Fruit fly (Drosophila melanogaster) whole organism, embryonic: ENCODE data around the gene CG14960.

Source experiments
- Aef1 ChIP-seq: fragments of 200-800 bp; sonication (Bioruptor generic); IDR thresholded peaks from 3 replicates; pipeline ENCODE4 v1.3.6; 2022; ENCODE audit warnings: missing biosample characterization, missing genetic modification characterization
- Atf3 ChIP-seq: fragments of 200-800 bp; sonication (Bioruptor generic); optimal IDR thresholded peaks from 3 replicates; lab custom pipeline; 2016; ENCODE audit warnings: missing biosample characterization, missing genetic modification characterization
- Bgb ChIP-seq: fragments of 200-800 bp; sonication (Bioruptor generic); IDR thresholded peaks from 2 replicates; pipeline ENCODE4 v1.3.6; 2022; ENCODE audit warnings: missing biosample characterization, missing genetic modification characterization; ENCODE audit not compliant: partially characterized antibody
- C15 ChIP-seq: fragments of 200-800 bp; sonication (Bioruptor generic); IDR thresholded peaks from 3 replicates; pipeline ENCODE4 v1.3.6; 2022; ENCODE audit warnings: missing biosample characterization, missing genetic modification characterization
- CG11247 ChIP-seq: fragments of 200-800 bp; sonication (Bioruptor generic); IDR thresholded peaks from 2 replicates; pipeline ENCODE4 v1.3.6; 2022; ENCODE audit warnings: missing biosample characterization, missing genetic modification characterization
- CG11723 ChIP-seq: fragments of 200-800 bp; sonication (Bioruptor generic); optimal IDR thresholded peaks from 2 replicates; lab custom pipeline; 2017; ENCODE audit warnings: missing biosample characterization, mild to moderate bottlenecking, missing genetic modification characterization
- CG12236 ChIP-seq: fragments of 200-800 bp; sonication (Bioruptor generic); optimal IDR thresholded peaks from 2 replicates; lab custom pipeline; 2016; ENCODE audit warnings: missing biosample characterization, missing genetic modification characterization
- CG12769 ChIP-seq: fragments of 200-800 bp; sonication (Bioruptor generic); optimal IDR thresholded peaks from 2 replicates; lab custom pipeline; 2019; ENCODE audit warnings: missing biosample characterization, mild to moderate bottlenecking, missing genetic modification characterization, moderate library complexity
- CG13775 ChIP-seq: fragments of 200-800 bp; sonication (Bioruptor generic); optimal IDR thresholded peaks from 3 replicates; lab custom pipeline; 2017; ENCODE audit warnings: missing biosample characterization, mild to moderate bottlenecking, missing genetic modification characterization
- CG15479 ChIP-seq: fragments of 200-800 bp; sonication (Bioruptor generic); optimal IDR thresholded peaks from 3 replicates; lab custom pipeline; 2019; ENCODE audit warnings: missing biosample characterization, mild to moderate bottlenecking, missing genetic modification characterization, moderate library complexity
- CG1603 ChIP-seq: fragments of 200-800 bp; sonication (Bioruptor generic); optimal IDR thresholded peaks from 2 replicates; lab custom pipeline; 2019; ENCODE audit warnings: missing biosample characterization, mild to moderate bottlenecking, missing genetic modification characterization, moderate library complexity
- CG17328 ChIP-seq: fragments of 200-800 bp; sonication (Bioruptor generic); IDR thresholded peaks from 2 replicates; pipeline ENCODE4 v1.3.6; 2022; ENCODE audit warnings: missing biosample characterization, missing genetic modification characterization
- CG17359 ChIP-seq: fragments of 200-800 bp; sonication (Bioruptor generic); optimal IDR thresholded peaks from 3 replicates; lab custom pipeline; 2018; ENCODE audit warnings: missing biosample characterization, mild to moderate bottlenecking, missing genetic modification characterization, moderate library complexity
- CG17829 ChIP-seq: fragments of 200-800 bp; optimal IDR thresholded peaks from 2 replicates; lab custom pipeline; 2019; ENCODE audit warnings: missing biosample characterization, mild to moderate bottlenecking, missing genetic modification characterization, moderate library complexity
- CG17912 ChIP-seq: fragments of 200-800 bp; sonication (Bioruptor generic); optimal IDR thresholded peaks from 2 replicates; lab custom pipeline; 2018; ENCODE audit warnings: missing biosample characterization, mild to moderate bottlenecking, missing genetic modification characterization
- CG2120 ChIP-seq: fragments of 200-800 bp; sonication (Bioruptor generic); optimal IDR thresholded peaks from 3 replicates; lab custom pipeline; 2016; ENCODE audit warnings: missing biosample characterization, missing genetic modification characterization
- CG2678 ChIP-seq: fragments of 200-800 bp; sonication (Bioruptor generic); optimal IDR thresholded peaks from 3 replicates; lab custom pipeline; 2019; ENCODE audit warnings: missing biosample characterization, mild to moderate bottlenecking, missing genetic modification characterization, moderate library complexity
- CG2712 ChIP-seq: fragments of 200-800 bp; optimal IDR thresholded peaks from 3 replicates; lab custom pipeline; 2019; ENCODE audit warnings: missing biosample characterization, mild to moderate bottlenecking, missing genetic modification characterization, moderate library complexity
- CG30020 ChIP-seq: fragments of 200-800 bp; optimal IDR thresholded peaks from 2 replicates; lab custom pipeline; 2019; ENCODE audit warnings: missing biosample characterization, mild to moderate bottlenecking, missing genetic modification characterization, moderate library complexity
- CG6765 ChIP-seq: fragments of 200-800 bp; sonication (Bioruptor generic); optimal IDR thresholded peaks from 3 replicates; lab custom pipeline; 2017; ENCODE audit warnings: missing biosample characterization, mild to moderate bottlenecking, missing genetic modification characterization
- CG7357 ChIP-seq: fragments of 200-800 bp; sonication (Bioruptor generic); IDR thresholded peaks from 3 replicates; pipeline ENCODE4 v1.3.6; 2022; ENCODE audit warnings: missing biosample characterization, missing genetic modification characterization
- CG8765 ChIP-seq: fragments of 200-800 bp; sonication (Bioruptor generic); IDR thresholded peaks from 2 replicates; pipeline ENCODE4 v1.3.6; 2022; ENCODE audit warnings: missing biosample characterization, missing genetic modification characterization
- CoRest ChIP-seq: fragments of 200-800 bp; sonication (Bioruptor generic); optimal IDR thresholded peaks from 3 replicates; lab custom pipeline; 2018; ENCODE audit warnings: missing biosample characterization, mild to moderate bottlenecking, missing genetic modification characterization, moderate library complexity
- Ets97D ChIP-seq: fragments of 200-800 bp; sonication (Bioruptor generic); optimal IDR thresholded peaks from 3 replicates; lab custom pipeline; 2016; ENCODE audit warnings: missing biosample characterization, missing genetic modification characterization
- Pdp1 ChIP-seq, 2 experiments: fragments of 200-800 bp; sonication (Bioruptor generic); optimal IDR thresholded peaks; 3 replicates each; lab custom pipeline; 2016; ENCODE audit warnings: missing biosample characterization in 2 of 2, missing genetic modification characterization in 2 of 2, mild to moderate bottlenecking in 1 of 2, moderate library complexity in 1 of 2
- Poxn ChIP-seq: fragments of 200-800 bp; sonication (Bioruptor generic); IDR thresholded peaks from 2 replicates; pipeline ENCODE4 v1.3.6; 2022; ENCODE audit warnings: missing biosample characterization, missing genetic modification characterization
- Sry-β ChIP-seq: fragments of 200-800 bp; sonication (Bioruptor generic); optimal IDR thresholded peaks from 2 replicates; lab custom pipeline; 2018; ENCODE audit warnings: missing biosample characterization, mild to moderate bottlenecking, missing genetic modification characterization, moderate library complexity
- Tbp ChIP-seq: fragments of >200 bp; optimal IDR thresholded peaks from 2 replicates; lab custom pipeline; 2018; ENCODE audit warnings: missing biosample characterization, missing genetic modification characterization
- Xrp1 ChIP-seq: fragments of 200-800 bp; sonication (Bioruptor generic); IDR thresholded peaks from 2 replicates; pipeline ENCODE4 v1.3.6; 2022; ENCODE audit warnings: missing biosample characterization, missing genetic modification characterization
- ab ChIP-seq: fragments of 200-800 bp; sonication (Bioruptor generic); optimal IDR thresholded peaks from 2 replicates; lab custom pipeline; 2016; ENCODE audit warnings: missing biosample characterization, missing genetic modification characterization
- corto ChIP-seq: fragments of 200-800 bp; sonication (Bioruptor generic); optimal IDR thresholded peaks from 2 replicates; lab custom pipeline; 2016; ENCODE audit warnings: missing biosample characterization, mild to moderate bottlenecking, missing genetic modification characterization, moderate library complexity
- cwo ChIP-seq: fragments of 200-800 bp; sonication (Bioruptor generic); optimal IDR thresholded peaks from 3 replicates; lab custom pipeline; 2017; ENCODE audit warnings: missing biosample characterization, missing genetic modification characterization, mild to moderate bottlenecking, moderate library complexity, missing genetic modification reagents
- dm ChIP-seq: fragments of 200-800 bp; sonication (Bioruptor generic); optimal IDR thresholded peaks from 3 replicates; lab custom pipeline; 2016; ENCODE audit warnings: missing biosample characterization, missing genetic modification characterization
- en ChIP-seq: fragments of 200-800 bp; sonication (Bioruptor generic); optimal IDR thresholded peaks from 2 replicates; lab custom pipeline; 2016; ENCODE audit warnings: missing biosample characterization, missing genetic modification characterization
- eyg ChIP-seq: fragments of 200-800 bp; sonication (Bioruptor generic); optimal IDR thresholded peaks from 3 replicates; lab custom pipeline; 2016; ENCODE audit warnings: missing biosample characterization, missing genetic modification characterization
- fd64A ChIP-seq: fragments of 200-800 bp; sonication (Bioruptor generic); optimal IDR thresholded peaks from 3 replicates; lab custom pipeline; 2018; ENCODE audit warnings: missing biosample characterization, mild to moderate bottlenecking, missing genetic modification characterization
- gce ChIP-seq: fragments of 200-800 bp; sonication (Bioruptor generic); IDR thresholded peaks from 3 replicates; pipeline ENCODE4 v1.3.6; 2022; ENCODE audit warnings: missing biosample characterization, missing genetic modification characterization
- gsb ChIP-seq: fragments of 200-800 bp; sonication (Bioruptor generic); IDR thresholded peaks from 2 replicates; pipeline ENCODE4 v1.3.6; 2022; ENCODE audit warnings: missing biosample characterization, missing genetic modification characterization
- h ChIP-seq: fragments of >200 bp; optimal IDR thresholded peaks from 2 replicates; lab custom pipeline; 2017
- lilli ChIP-seq: fragments of 200-800 bp; sonication (Bioruptor generic); optimal IDR thresholded peaks from 3 replicates; lab custom pipeline; 2016; ENCODE audit warnings: missing biosample characterization, missing genetic modification characterization
- nerfin-2 ChIP-seq: fragments of 200-800 bp; sonication (Bioruptor generic); IDR thresholded peaks from 2 replicates; pipeline ENCODE4 v1.3.6; 2022; ENCODE audit warnings: missing biosample characterization, missing genetic modification characterization; ENCODE audit not compliant: partially characterized antibody
- oc ChIP-seq: fragments of 200-800 bp; sonication (Bioruptor generic); optimal IDR thresholded peaks from 2 replicates; lab custom pipeline; 2018; ENCODE audit warnings: missing biosample characterization, mild to moderate bottlenecking, missing genetic modification characterization, moderate library complexity
- prd ChIP-seq, 3 experiments: fragments of >200 bp in 2 of 3; fragments of 200-800 bp in 1 of 3; sonication (Bioruptor generic) in 1 of 3; optimal IDR thresholded peaks in 2 of 3; IDR thresholded peaks in 1 of 3; 2 replicates in 2 of 3; 3 replicates in 1 of 3; pipeline versions ENCODE4 v1.3.6 to Lab custom; 2017 to 2022; ENCODE audit warnings: missing biosample characterization in 1 of 3, missing genetic modification characterization in 1 of 3
- pros ChIP-seq: fragments of 200-800 bp; sonication (Bioruptor generic); optimal IDR thresholded peaks from 3 replicates; lab custom pipeline; 2019; ENCODE audit warnings: missing biosample characterization, mild to moderate bottlenecking, missing genetic modification characterization, moderate library complexity
- sens ChIP-seq: fragments of 200-800 bp; sonication (Bioruptor generic); peaks from one replicate; lab custom pipeline; 2016; ENCODE audit warnings: missing biosample characterization, missing genetic modification characterization
- stwl ChIP-seq: fragments of 200-800 bp; sonication (Bioruptor generic); optimal IDR thresholded peaks from 3 replicates; lab custom pipeline; 2018; ENCODE audit warnings: missing biosample characterization, mild to moderate bottlenecking, missing genetic modification characterization, moderate library complexity
- tin ChIP-seq: fragments of 200-800 bp; sonication (Bioruptor generic); optimal IDR thresholded peaks from 3 replicates; lab custom pipeline; 2016; ENCODE audit warnings: missing biosample characterization, missing genetic modification characterization
- trh ChIP-seq: fragments of 200-800 bp; sonication (Bioruptor generic); optimal IDR thresholded peaks from 2 replicates; lab custom pipeline; 2016; ENCODE audit warnings: missing biosample characterization, missing genetic modification characterization
- unpg ChIP-seq: fragments of 200-800 bp; sonication (Bioruptor generic); optimal IDR thresholded peaks from 3 replicates; lab custom pipeline; 2018; ENCODE audit warnings: missing biosample characterization, mild to moderate bottlenecking, missing genetic modification characterization, moderate library complexity
- wdn ChIP-seq: fragments of 200-800 bp; sonication (Bioruptor generic); IDR thresholded peaks from 2 replicates; pipeline ENCODE4 v1.3.6; 2022; ENCODE audit warnings: missing biosample characterization, missing genetic modification characterization
- wor ChIP-seq: fragments of 200-800 bp; sonication (Bioruptor generic); IDR thresholded peaks from 2 replicates; pipeline ENCODE4 v1.3.6; 2022; ENCODE audit warnings: missing biosample characterization, missing genetic modification characterization

CG14960 gene

dm6 chr3L:3319223-3319643, 48.4 kb downstream of the CG14960 start, which contains the start of the genes PIG-C, CG12016 and Dpm2 (continued):
- peak; percentile 89 for TF ChIP-seq CG2120 (GFP tag; lab: Kevin White, UChicago)
- TF ChIP-seq prd (optimal IDR thresholded peaks at IDR 0.05; lab: Kevin White, UChicago) = no peak
- TF ChIP-seq prd (GFP tag; IDR thresholded peaks at IDR 0.05; lab: Robert Waterston, UW) = peak; percentile 76
- TF ChIP-seq CG13775 (GFP tag; lab: Kevin White, UChicago) = peak; percentile 69
- no peak for TF ChIP-seq h
- TF ChIP-seq corto (GFP tag; lab: Kevin White, UChicago) = peak; percentile 50
- TF ChIP-seq Sry-β (GFP tag; lab: Kevin White, UChicago) = peak; percentile 84
- peak; percentile 92 for TF ChIP-seq CG15479 (GFP tag; lab: Kevin White, UChicago)
- peak; percentile 44 for TF ChIP-seq Aef1 (GFP tag; lab: Robert Waterston, UW)
- TF ChIP-seq gce = no peak
- no peak for TF ChIP-seq CG2678
- peak; percentile 65 for TF ChIP-seq dm (GFP tag; lab: Kevin White, UChicago)
- TF ChIP-seq lilli (GFP tag; lab: Kevin White, UChicago) = peak; percentile 89
- TF ChIP-seq gsb (GFP tag; lab: Robert Waterston, UW) = no peak
- TF ChIP-seq CG17829 (tag; lab: Kevin White, UChicago) = peak; percentile 73
- TF ChIP-seq nerfin-2 (GFP tag; lab: Robert Waterston, UW) = peak; percentile 92
- peak; percentile 52; the same call in 1 of the 2 replicates for TF ChIP-seq wdn
- peak; percentile 48 for TF ChIP-seq CG17359 (tag; lab: Kevin White, UChicago)
- TF ChIP-seq en (GFP tag; lab: Kevin White, UChicago) = peak; percentile 35
- TF ChIP-seq stwl (tag; lab: Kevin White, UChicago) = peak; percentile 92
- 0 out of 3 replicates have a peak, but pooled peaks have one; percentile 50 for TF ChIP-seq C15
- no peak for TF ChIP-seq Poxn
- peak; percentile 1 for TF ChIP-seq Tbp (GFP tag; lab: Kevin White, UChicago)
- peak; percentile 70 for TF ChIP-seq CG11247 (GFP tag; lab: Robert Waterston, UW)
- peak; percentile 53; the same call in 1 of the 2 replicates for TF ChIP-seq Xrp1 (GFP tag; lab: Robert Waterston, UW)
- TF ChIP-seq CG17328 = 0 out of 2 replicates have a peak, but pooled peaks have one; percentile 28
- no peak for TF ChIP-seq fd64A (GFP tag; lab: Kevin White, UChicago)
- no peak for TF ChIP-seq wor (GFP tag; lab: Robert Waterston, UW)
- TF ChIP-seq CoRest (tag; lab: Kevin White, UChicago) = peak; percentile 81
- no peak for TF ChIP-seq CG1603 (tag; lab: Kevin White, UChicago)
- no peak for TF ChIP-seq CG12236 (GFP tag; lab: Kevin White, UChicago)
- no peak for TF ChIP-seq oc (tag; lab: Kevin White, UChicago)
- peak; percentile 49 for TF ChIP-seq ab (GFP tag; lab: Kevin White, UChicago)
- peak; percentile 92 for TF ChIP-seq sens
- TF ChIP-seq CG8765 = peak; percentile 22; the same call in 1 of the 2 replicates
- TF ChIP-seq Atf3 (GFP tag; lab: Kevin White, UChicago) = peak; percentile 45
- peak; percentile 54; the same call in 1 of the 3 replicates for TF ChIP-seq CG7357
- peak; percentile 77 for TF ChIP-seq Ets97D (GFP tag; lab: Kevin White, UChicago)
- no peak for TF ChIP-seq unpg (GFP tag; lab: Kevin White, UChicago)
- TF ChIP-seq CG12769 = peak; percentile 53
- no peak for TF ChIP-seq CG17912 (GFP tag; lab: Kevin White, UChicago)
- TF ChIP-seq cwo = no peak
- TF ChIP-seq Bgb (GFP tag; lab: Robert Waterston, UW) = peak; percentile 97
- no peak for TF ChIP-seq CG11723 (GFP tag; lab: Kevin White, UChicago)
- peak; percentile 28 for TF ChIP-seq trh (GFP tag; lab: Kevin White, UChicago)
- peak; percentile 68 to 89 for TF ChIP-seq Pdp1 (GFP tag; optimal IDR thresholded peaks at IDR 0.05; lab: Kevin White, UChicago)
- no peak for TF ChIP-seq CG6765
- peak; percentile 68 for TF ChIP-seq tin
- TF ChIP-seq pros (GFP tag; lab: Kevin White, UChicago) = no peak
- no peak for TF ChIP-seq eyg (GFP tag; lab: Kevin White, UChicago)
- TF ChIP-seq CG30020 (tag; lab: Kevin White, UChicago) = peak; percentile 62
- TF ChIP-seq CG2712 (tag; lab: Kevin White, UChicago) = peak; percentile 81
